Fruit fly (Drosophila melanogaster) whole organism, embryonic: Measurements from ENCODE around the gene CG15642.
A peak's percentile ranks its signal among the peaks of the same experiment; 100 is the strongest.

Experiments
- Aef1 ChIP-seq: fragments of 200-800 bp; sonication (Bioruptor generic); IDR thresholded peaks from 3 replicates; pipeline ENCODE4 v1.3.6; 2022; ENCODE audit warnings: missing biosample characterization, missing genetic modification characterization
- BEAF-32 ChIP-seq: fragments of 200-800 bp; sonication (Bioruptor generic); optimal IDR thresholded peaks from 3 replicates; lab custom pipeline; 2017; ENCODE audit warnings: missing biosample characterization, missing genetic modification characterization, mild to moderate bottlenecking, moderate library complexity, missing genetic modification reagents
- Bgb ChIP-seq: fragments of 200-800 bp; sonication (Bioruptor generic); IDR thresholded peaks from 2 replicates; pipeline ENCODE4 v1.3.6; 2022; ENCODE audit warnings: missing biosample characterization, missing genetic modification characterization; ENCODE audit not compliant: partially characterized antibody
- CG10321 ChIP-seq: fragments of 200-800 bp; sonication (Bioruptor generic); IDR thresholded peaks from 2 replicates; pipeline ENCODE4 v1.3.6; 2022; ENCODE audit warnings: missing biosample characterization, missing genetic modification characterization
- CG11696 ChIP-seq: fragments of 200-800 bp; sonication (Bioruptor generic); IDR thresholded peaks from 2 replicates; pipeline ENCODE4 v1.3.6; 2022; ENCODE audit warnings: missing biosample characterization, missing genetic modification characterization
- CG1233 ChIP-seq: fragments of 200-800 bp; sonication (Bioruptor generic); optimal IDR thresholded peaks from 4 replicates; lab custom pipeline; 2018; ENCODE audit warnings: missing biosample characterization, mild to moderate bottlenecking, missing genetic modification characterization
- CG13775 ChIP-seq: fragments of 200-800 bp; sonication (Bioruptor generic); optimal IDR thresholded peaks from 3 replicates; lab custom pipeline; 2017; ENCODE audit warnings: missing biosample characterization, mild to moderate bottlenecking, missing genetic modification characterization
- CG1647 ChIP-seq: fragments of 200-800 bp; sonication (Bioruptor generic); optimal IDR thresholded peaks from 3 replicates; lab custom pipeline; 2016; ENCODE audit warnings: missing biosample characterization, missing genetic modification characterization
- CG18764 ChIP-seq: fragments of 200-800 bp; sonication (Bioruptor generic); optimal IDR thresholded peaks from 3 replicates; lab custom pipeline; 2016; ENCODE audit warnings: missing biosample characterization, missing genetic modification characterization
- CG3065 ChIP-seq: fragments of 200-800 bp; sonication (Bioruptor generic); optimal IDR thresholded peaks from 2 replicates; lab custom pipeline; 2016; ENCODE audit warnings: missing biosample characterization, missing genetic modification characterization
- CG31224 ChIP-seq: fragments of 200-800 bp; sonication (Bioruptor generic); IDR thresholded peaks from 2 replicates; pipeline ENCODE4 v1.3.6; 2022; ENCODE audit warnings: missing biosample characterization, missing genetic modification characterization
- CG32772 ChIP-seq: fragments of 200-800 bp; sonication (Bioruptor generic); IDR thresholded peaks from 2 replicates; pipeline ENCODE4 v1.3.6; 2022; ENCODE audit warnings: missing biosample characterization, missing genetic modification characterization
- CG33213 ChIP-seq: fragments of 200-800 bp; sonication (Bioruptor generic); optimal IDR thresholded peaks from 3 replicates; lab custom pipeline; 2016; ENCODE audit warnings: missing biosample characterization, missing genetic modification characterization
- CG34224 ChIP-seq: fragments of 200-800 bp; sonication (Bioruptor generic); IDR thresholded peaks from 3 replicates; pipeline ENCODE4 v1.3.6; 2022; ENCODE audit warnings: missing biosample characterization, missing genetic modification characterization; ENCODE audit not compliant: partially characterized antibody
- CG34376 ChIP-seq: fragments of 200-800 bp; sonication (Bioruptor generic); optimal IDR thresholded peaks from 2 replicates; lab custom pipeline; 2018; ENCODE audit warnings: missing biosample characterization, mild to moderate bottlenecking, missing genetic modification characterization
- CG4617 ChIP-seq: fragments of 200-800 bp; sonication (Bioruptor generic); optimal IDR thresholded peaks from 3 replicates; lab custom pipeline; 2016; ENCODE audit warnings: missing biosample characterization, missing genetic modification characterization, borderline replicate concordance
- CG6654 ChIP-seq: fragments of 200-800 bp; sonication (Bioruptor generic); optimal IDR thresholded peaks from 2 replicates; lab custom pipeline; 2017; ENCODE audit warnings: missing biosample characterization, mild to moderate bottlenecking, missing genetic modification characterization
- CG7963 ChIP-seq: fragments of 200-800 bp; sonication (Bioruptor generic); IDR thresholded peaks from 3 replicates; pipeline ENCODE4 v1.3.6; 2022; ENCODE audit warnings: missing biosample characterization, missing genetic modification characterization; ENCODE audit not compliant: partially characterized antibody
- CG7987 ChIP-seq: fragments of 200-800 bp; sonication (Bioruptor generic); optimal IDR thresholded peaks from 2 replicates; lab custom pipeline; 2018; ENCODE audit warnings: missing biosample characterization, mild to moderate bottlenecking, missing genetic modification characterization, moderate library complexity
- CG8924 ChIP-seq: fragments of 200-800 bp; optimal IDR thresholded peaks from 3 replicates; lab custom pipeline; 2019; ENCODE audit warnings: missing biosample characterization, mild to moderate bottlenecking, missing genetic modification characterization, moderate library complexity
- CG8944 ChIP-seq: fragments of 200-800 bp; sonication (Bioruptor generic); optimal IDR thresholded peaks from 3 replicates; lab custom pipeline; 2016; ENCODE audit warnings: missing biosample characterization, missing genetic modification characterization
- CG9817 ChIP-seq: fragments of 200-800 bp; sonication (Bioruptor generic); optimal IDR thresholded peaks from 2 replicates; lab custom pipeline; 2018; ENCODE audit warnings: missing biosample characterization, mild to moderate bottlenecking, missing genetic modification characterization, moderate library complexity
- CoRest ChIP-seq: fragments of 200-800 bp; sonication (Bioruptor generic); optimal IDR thresholded peaks from 3 replicates; lab custom pipeline; 2018; ENCODE audit warnings: missing biosample characterization, mild to moderate bottlenecking, missing genetic modification characterization, moderate library complexity
- Dfd ChIP-seq, 2 experiments: fragments of >200 bp; optimal IDR thresholded peaks; 2 replicates each; lab custom pipeline; 2017; ENCODE audit warnings: missing biosample characterization in 2 of 2, missing genetic modification characterization in 2 of 2
- HLHmδ ChIP-seq: fragments of 200-800 bp; sonication (Bioruptor generic); optimal IDR thresholded peaks from 2 replicates; lab custom pipeline; 2018; ENCODE audit warnings: missing biosample characterization, mild to moderate bottlenecking, missing genetic modification characterization, moderate library complexity
- Hsf ChIP-seq: fragments of 200-800 bp; sonication (Bioruptor generic); optimal IDR thresholded peaks from 3 replicates; lab custom pipeline; 2016; ENCODE audit warnings: missing biosample characterization, missing genetic modification characterization
- NC2β ChIP-seq: fragments of 200-800 bp; sonication (Bioruptor generic); optimal IDR thresholded peaks from 2 replicates; lab custom pipeline; 2016; ENCODE audit warnings: missing biosample characterization, missing genetic modification characterization
- Poxn ChIP-seq: fragments of 200-800 bp; sonication (Bioruptor generic); IDR thresholded peaks from 2 replicates; pipeline ENCODE4 v1.3.6; 2022; ENCODE audit warnings: missing biosample characterization, missing genetic modification characterization
- Ssrp ChIP-seq: fragments of 200-800 bp; sonication (Bioruptor generic); optimal IDR thresholded peaks from 2 replicates; lab custom pipeline; 2018; ENCODE audit warnings: missing biosample characterization, mild to moderate bottlenecking, missing genetic modification characterization, moderate library complexity
- Vsx1 ChIP-seq: fragments of 200-800 bp; sonication (Bioruptor generic); optimal IDR thresholded peaks from 2 replicates; lab custom pipeline; 2017; ENCODE audit warnings: missing biosample characterization, mild to moderate bottlenecking, missing genetic modification characterization, missing genetic modification reagents
- aop ChIP-seq: fragments of 200-800 bp; sonication (Bioruptor generic); IDR thresholded peaks from 2 replicates; pipeline ENCODE4 v1.3.6; 2022; ENCODE audit warnings: missing biosample characterization, missing genetic modification characterization
- bcd ChIP-seq: fragments of 200-800 bp; sonication (Bioruptor generic); optimal IDR thresholded peaks from 2 replicates; lab custom pipeline; 2017; ENCODE audit warnings: missing biosample characterization, mild to moderate bottlenecking, missing genetic modification characterization
- chn ChIP-seq: fragments of 200-800 bp; sonication (Bioruptor generic); optimal IDR thresholded peaks from 2 replicates; lab custom pipeline; 2016; ENCODE audit warnings: missing biosample characterization, missing genetic modification characterization
- crc ChIP-seq: fragments of 200-800 bp; sonication (Bioruptor generic); optimal IDR thresholded peaks from 2 replicates; lab custom pipeline; 2016; ENCODE audit warnings: missing biosample characterization, missing genetic modification characterization
- dm ChIP-seq: fragments of 200-800 bp; sonication (Bioruptor generic); optimal IDR thresholded peaks from 3 replicates; lab custom pipeline; 2016; ENCODE audit warnings: missing biosample characterization, missing genetic modification characterization
- gce ChIP-seq: fragments of 200-800 bp; sonication (Bioruptor generic); IDR thresholded peaks from 3 replicates; pipeline ENCODE4 v1.3.6; 2022; ENCODE audit warnings: missing biosample characterization, missing genetic modification characterization
- gro ChIP-seq: fragments of 200-800 bp; sonication (Bioruptor generic); optimal IDR thresholded peaks from 2 replicates; lab custom pipeline; 2016; ENCODE audit warnings: missing biosample characterization, missing genetic modification characterization
- h ChIP-seq: fragments of >200 bp; optimal IDR thresholded peaks from 2 replicates; lab custom pipeline; 2017
- her ChIP-seq: fragments of 200-800 bp; sonication (Bioruptor generic); optimal IDR thresholded peaks from 2 replicates; lab custom pipeline; 2016; ENCODE audit warnings: missing biosample characterization, missing genetic modification characterization
- prd ChIP-seq, 3 experiments: fragments of >200 bp in 2 of 3; fragments of 200-800 bp in 1 of 3; sonication (Bioruptor generic) in 1 of 3; optimal IDR thresholded peaks in 2 of 3; IDR thresholded peaks in 1 of 3; 2 replicates in 2 of 3; 3 replicates in 1 of 3; pipeline versions ENCODE4 v1.3.6 to Lab custom; 2017 to 2022; ENCODE audit warnings: missing biosample characterization in 1 of 3, missing genetic modification characterization in 1 of 3
- psq ChIP-seq: fragments of 200-800 bp; sonication (Bioruptor generic); optimal IDR thresholded peaks from 2 replicates; lab custom pipeline; 2017; ENCODE audit warnings: missing biosample characterization, missing genetic modification characterization
- row ChIP-seq: fragments of 200-800 bp; sonication (Bioruptor generic); IDR thresholded peaks from 3 replicates; pipeline ENCODE4 v1.3.6; 2022; ENCODE audit warnings: missing biosample characterization, missing genetic modification characterization
- sob ChIP-seq: fragments of 200-800 bp; sonication (Bioruptor generic); IDR thresholded peaks from 2 replicates; pipeline ENCODE4 v1.3.6; 2022; ENCODE audit warnings: missing biosample characterization, missing genetic modification characterization
- sr ChIP-seq: fragments of 200-800 bp; sonication (Bioruptor generic); IDR thresholded peaks from 3 replicates; pipeline ENCODE4 v1.3.6; 2022; ENCODE audit warnings: missing biosample characterization, missing genetic modification characterization
- tin ChIP-seq: fragments of 200-800 bp; sonication (Bioruptor generic); optimal IDR thresholded peaks from 3 replicates; lab custom pipeline; 2016; ENCODE audit warnings: missing biosample characterization, missing genetic modification characterization
- tna ChIP-seq: fragments of 200-800 bp; sonication (Bioruptor generic); IDR thresholded peaks from 2 replicates; pipeline ENCODE4 v1.3.6; 2022; ENCODE audit warnings: missing biosample characterization, missing genetic modification characterization; ENCODE audit not compliant: partially characterized antibody
- toy ChIP-seq: fragments of 200-800 bp; sonication (Bioruptor generic); IDR thresholded peaks from 2 replicates; pipeline ENCODE4 v1.3.6; 2022; ENCODE audit warnings: missing biosample characterization, missing genetic modification characterization
- ttk ChIP-seq: fragments of 200-800 bp; sonication (Bioruptor generic); IDR thresholded peaks from 2 replicates; pipeline ENCODE4 v2.1.2; 2022; ENCODE audit warnings: missing biosample characterization, missing genetic modification characterization
- unc-4 ChIP-seq: fragments of 200-800 bp; sonication (Bioruptor generic); IDR thresholded peaks from 2 replicates; pipeline ENCODE4 v1.3.6; 2022; ENCODE audit warnings: missing biosample characterization, missing genetic modification characterization; ENCODE audit not compliant: partially characterized antibody
- vvl ChIP-seq: fragments of 200-800 bp; sonication (Bioruptor generic); IDR thresholded peaks from 2 replicates; pipeline ENCODE4 v1.3.6; 2022; ENCODE audit warnings: missing biosample characterization, missing genetic modification characterization
- wor ChIP-seq: fragments of 200-800 bp; sonication (Bioruptor generic); IDR thresholded peaks from 2 replicates; pipeline ENCODE4 v1.3.6; 2022; ENCODE audit warnings: missing biosample characterization, missing genetic modification characterization
- z ChIP-seq: fragments of 200-800 bp; sonication (Bioruptor generic); IDR thresholded peaks from 3 replicates; pipeline ENCODE4 v1.3.6; 2022; ENCODE audit warnings: missing biosample characterization, missing genetic modification characterization

The CG15642 gene

dm6 chrX:15462436-15462857 is 5.1 kb downstream of the CG15642 start, which contains the start of the genes shtd, CG6294 and CG6299 (continued):
- no peak for TF ChIP-seq her
- TF ChIP-seq vvl (GFP tag; lab: Robert Waterston, UW): no peak; the same call in 1 of the 2 replicates
- TF ChIP-seq CG31224 (GFP tag; lab: Robert Waterston, UW): no peak
- peak; percentile 65; the same call in 2 of the 3 replicates for TF ChIP-seq row (GFP tag; lab: Robert Waterston, UW)
- peak; percentile 95 for TF ChIP-seq CG18764 (GFP tag; lab: Kevin White, UChicago)
- TF ChIP-seq gce: no peak
- TF ChIP-seq NC2β (GFP tag; lab: Kevin White, UChicago): no peak
- TF ChIP-seq tna (GFP tag; lab: Robert Waterston, UW): peak; percentile 99
- peak; percentile 32 for TF ChIP-seq CG13775 (GFP tag; lab: Kevin White, UChicago)
- no peak for TF ChIP-seq CG1647
- peak; percentile 96 for TF ChIP-seq CG34224 (GFP tag; lab: Robert Waterston, UW)
- no peak for TF ChIP-seq ttk (GFP tag; lab: Robert Waterston, UW)
- TF ChIP-seq CG7987: no peak
- TF ChIP-seq z (GFP tag; lab: Robert Waterston, UW): no peak
- TF ChIP-seq bcd (GFP tag; lab: Kevin White, UChicago): no peak
- TF ChIP-seq CoRest (tag; lab: Kevin White, UChicago): peak; percentile 58
- no peak for TF ChIP-seq CG10321
- TF ChIP-seq CG8944 (GFP tag; lab: Kevin White, UChicago): no peak
- peak; percentile 48 for TF ChIP-seq CG33213
- peak; percentile 8 for TF ChIP-seq CG9817
- peak; percentile 28 for TF ChIP-seq tin
- no peak for TF ChIP-seq prd (optimal IDR thresholded peaks at IDR 0.05; lab: Kevin White, UChicago)
- no peak for TF ChIP-seq prd (GFP tag; IDR thresholded peaks at IDR 0.05; lab: Robert Waterston, UW)
- no peak for TF ChIP-seq psq (GFP tag; lab: Kevin White, UChicago)
- no peak for TF ChIP-seq Hsf
- no peak for TF ChIP-seq chn (GFP tag; lab: Kevin White, UChicago)
- TF ChIP-seq dm (GFP tag; lab: Kevin White, UChicago): no peak
- no peak for TF ChIP-seq CG11696 (GFP tag; lab: Robert Waterston, UW)
- TF ChIP-seq CG6654 (GFP tag; lab: Kevin White, UChicago): no peak
- no peak for TF ChIP-seq HLHmδ (GFP tag; lab: Kevin White, UChicago)
- TF ChIP-seq CG32772 (GFP tag; lab: Robert Waterston, UW): no peak
- no peak for TF ChIP-seq Dfd (GFP tag; optimal IDR thresholded peaks at IDR 0.05; lab: Kevin White, UChicago)
- no peak for TF ChIP-seq wor (GFP tag; lab: Robert Waterston, UW)
- no peak for TF ChIP-seq crc
- peak; percentile 59 for TF ChIP-seq CG4617 (GFP tag; lab: Kevin White, UChicago)
- TF ChIP-seq CG7963 (GFP tag; lab: Robert Waterston, UW): peak; percentile 99
- peak; percentile 31; the same call in 1 of the 2 replicates for TF ChIP-seq sob (GFP tag; lab: Robert Waterston, UW)
- peak; percentile 18 for TF ChIP-seq CG8924 (tag; lab: Kevin White, UChicago)
- no peak for TF ChIP-seq Ssrp (tag; lab: Kevin White, UChicago)
- TF ChIP-seq h: no peak
- TF ChIP-seq sr (GFP tag; lab: Robert Waterston, UW): no peak
- TF ChIP-seq Poxn: no peak
- no peak for TF ChIP-seq gro (GFP tag; lab: Kevin White, UChicago)
- no peak for TF ChIP-seq Vsx1
- peak; percentile 81 for TF ChIP-seq BEAF-32 (GFP tag; lab: Kevin White, UChicago)
- peak; percentile 92 for TF ChIP-seq Bgb (GFP tag; lab: Robert Waterston, UW)
- TF ChIP-seq toy (GFP tag; lab: Robert Waterston, UW): no peak
- no peak for TF ChIP-seq CG1233 (GFP tag; lab: Kevin White, UChicago)
- no peak for TF ChIP-seq aop
- peak; percentile 86 for TF ChIP-seq unc-4
- no peak for TF ChIP-seq CG3065
- no peak for TF ChIP-seq Aef1 (GFP tag; lab: Robert Waterston, UW)
- TF ChIP-seq CG34376 (GFP tag; lab: Kevin White, UChicago): peak; percentile 18
